Worm (Caenorhabditis elegans) whole organism, L3 larva: Measurements from ENCODE around the gene F59A6.4.

Experiments used
- ceh-82 ChIP-seq: fragments of 150-350 bp; optimal IDR thresholded peaks from 2 replicates; lab custom pipeline; 2014; ENCODE audit warnings: missing biosample characterization, missing genetic modification characterization
- egl-27 ChIP-seq: sonication (generic microtip); optimal IDR thresholded peaks from 4 replicates; lab custom pipeline; 2017; ENCODE audit warnings: missing biosample characterization, missing genetic modification reagents, missing genetic modification characterization
- eor-1 ChIP-seq, 2 experiments: fragments of 150-350 bp; optimal IDR thresholded peaks; 2 replicates each; lab custom pipeline; 2014 to 2018; ENCODE audit warnings: missing biosample characterization in 2 of 2, missing genetic modification characterization in 2 of 2
- fos-1 ChIP-seq: fragments of 150-350 bp; optimal IDR thresholded peaks from 2 replicates; lab custom pipeline; 2014; ENCODE audit warnings: missing biosample characterization, missing genetic modification characterization
- lin-39 ChIP-seq: fragments of 150-350 bp; optimal IDR thresholded peaks from 2 replicates; lab custom pipeline; 2018; ENCODE audit warnings: missing biosample characterization, missing genetic modification reagents, missing genetic modification characterization
- lsy-12 ChIP-seq: sonication (generic microtip); optimal IDR thresholded peaks from 2 replicates; lab custom pipeline; 2016; ENCODE audit warnings: mild to moderate bottlenecking, missing genetic modification characterization, missing compliant biosample characterization
- nhr-12 ChIP-seq: fragments of 150-350 bp; optimal IDR thresholded peaks from 2 replicates; lab custom pipeline; 2014; ENCODE audit warnings: missing biosample characterization, missing genetic modification characterization
- nhr-237 ChIP-seq: fragments of 150-350 bp; optimal IDR thresholded peaks from 2 replicates; lab custom pipeline; 2014; ENCODE audit warnings: missing biosample characterization, missing genetic modification characterization
- sea-2 ChIP-seq: fragments of 150-350 bp; sonication (generic microtip); optimal IDR thresholded peaks from 4 replicates; lab custom pipeline; 2014; ENCODE audit warnings: missing biosample characterization, missing genetic modification reagents, missing genetic modification characterization
- ztf-4 ChIP-seq: fragments of 150-350 bp; optimal IDR thresholded peaks from 2 replicates; lab custom pipeline; 2014; ENCODE audit warnings: missing biosample characterization, missing genetic modification characterization

- TF ChIP-seq fos-1 (tag; lab: Kevin White, UChicago) (no peak), lsy-12 (no peak), sea-2 (GFP tag; lab: Kevin White, UChicago) (no peak), lin-39 (tag; lab: Kevin White, UChicago) (no peak), nhr-237 (tag; lab: Kevin White, UChicago) (no peak), egl-27 (tag; lab: Kevin White, UChicago) (no peak), ztf-4 (tag; lab: Kevin White, UChicago) (no peak), nhr-12 (tag; lab: Kevin White, UChicago) (no peak), ceh-82 (tag; lab: Kevin White, UChicago) (no peak), eor-1 (tag; optimal IDR thresholded peaks at IDR 0.05; lab: Kevin White, UChicago) (no peak)
Measured at ce11 chrII:5022381-5022855, 17.5 kb downstream of the F59A6.4 start, which contains the start of the genes nsy-1 and F59A6.13.
